Worm (Caenorhabditis elegans) whole organism, early embryonic: ENCODE data around the gene K07C11.10.

Experiments used
- B0310.2 ChIP-seq: sonication (generic microtip); optimal IDR thresholded peaks from 2 replicates; lab custom pipeline; 2016; ENCODE audit warnings: mild to moderate bottlenecking, missing genetic modification characterization, missing compliant biosample characterization
- F13C5.2 ChIP-seq: sonication (generic microtip); optimal IDR thresholded peaks from 2 replicates; lab custom pipeline; 2017; ENCODE audit warnings: mild to moderate bottlenecking, missing genetic modification characterization, inconsistent platforms, missing compliant biosample characterization
- aly-1 ChIP-seq: sonication (generic microtip); optimal IDR thresholded peaks from 2 replicates; lab custom pipeline; 2016; ENCODE audit warnings: missing genetic modification characterization, missing compliant biosample characterization
- ama-1 ChIP-seq: fragments of 150-350 bp; optimal IDR thresholded peaks from 2 replicates; lab custom pipeline; 2014
- ceh-13 ChIP-seq: fragments of 200-800 bp; sonication (Bioruptor generic); optimal IDR thresholded peaks from 2 replicates; lab custom pipeline; 2018; ENCODE audit warnings: mild to moderate bottlenecking, missing genetic modification characterization, missing compliant biosample characterization
- ceh-36 ChIP-seq: sonication (generic microtip); optimal IDR thresholded peaks from 2 replicates; lab custom pipeline; 2016; ENCODE audit warnings: missing genetic modification characterization, inconsistent platforms, missing compliant biosample characterization
- ets-7 ChIP-seq: sonication (generic microtip); optimal IDR thresholded peaks from 2 replicates; lab custom pipeline; 2016; ENCODE audit warnings: missing genotype, missing genetic modification characterization, missing compliant biosample characterization
- flt-1 ChIP-seq: fragments of 200-800 bp; sonication (Bioruptor generic); IDR thresholded peaks from 2 replicates; pipeline ENCODE4 v1.3.6; 2022; ENCODE audit warnings: missing genetic modification characterization, missing compliant biosample characterization
- hmbx-1 ChIP-seq: sonication (generic microtip); optimal IDR thresholded peaks from 2 replicates; lab custom pipeline; 2016; ENCODE audit warnings: mild to moderate bottlenecking, missing genetic modification characterization, missing compliant biosample characterization
- hmg-4 ChIP-seq: fragments of 200-800 bp; sonication (Bioruptor generic); optimal IDR thresholded peaks from 2 replicates; lab custom pipeline; 2018; ENCODE audit warnings: mild to moderate bottlenecking, missing genetic modification characterization, missing compliant biosample characterization
- hnd-1 ChIP-seq: sonication (generic microtip); optimal IDR thresholded peaks from 2 replicates; lab custom pipeline; 2016; ENCODE audit warnings: missing genetic modification characterization, missing compliant biosample characterization
- pes-1 ChIP-seq: fragments of 200-800 bp; sonication (Bioruptor generic); IDR thresholded peaks from 2 replicates; pipeline ENCODE4 v1.3.6; 2022; ENCODE audit warnings: missing genetic modification reagents, missing genetic modification characterization, missing compliant biosample characterization
- scrt-1 ChIP-seq: fragments of 200-800 bp; sonication (Bioruptor generic); IDR thresholded peaks from 2 replicates; pipeline ENCODE4 v1.3.6; 2022; ENCODE audit warnings: missing genetic modification characterization, missing compliant biosample characterization
- sea-1 ChIP-seq: fragments of 200-800 bp; sonication (Bioruptor generic); conservative IDR thresholded peaks from 2 replicates; pipeline ENCODE4 v1.3.6; 2022; ENCODE audit warnings: missing genetic modification characterization, missing compliant biosample characterization
- tbx-11 ChIP-seq: fragments of 200-800 bp; sonication (Bioruptor generic); IDR thresholded peaks from 2 replicates; pipeline ENCODE4 v1.3.6; 2022; ENCODE audit warnings: missing genetic modification characterization, missing compliant biosample characterization
- tbx-37 ChIP-seq: fragments of 200-800 bp; sonication (Bioruptor generic); conservative IDR thresholded peaks from 2 replicates; pipeline ENCODE4 v1.3.6; 2022; ENCODE audit warnings: missing genetic modification reagents, missing genetic modification characterization, missing compliant biosample characterization
- tra-4 ChIP-seq: sonication (generic microtip); optimal IDR thresholded peaks from 2 replicates; lab custom pipeline; 2017; ENCODE audit warnings: missing genetic modification characterization, missing compliant biosample characterization

K07C11.10 gene

ce11 chrV:8251075-8251474 is 24.4 kb upstream of the K07C11.10 start:
- TF ChIP-seq ceh-36 (tag; lab: Kevin White, UChicago) = no peak
- no peak for TF ChIP-seq scrt-1 (GFP tag; lab: Robert Waterston, UW)
- TF ChIP-seq sea-1 (GFP tag; lab: Robert Waterston, UW) = no peak
- TF ChIP-seq aly-1 (tag; lab: Kevin White, UChicago) = no peak
- TF ChIP-seq ceh-13 (GFP tag; lab: Kevin White, UChicago) = no peak
- no peak for TF ChIP-seq hnd-1 (tag; lab: Kevin White, UChicago)

- TF ChIP-seq flt-1 (GFP tag; lab: Robert Waterston, UW) = no peak
- TF ChIP-seq ama-1 (lab: Kevin White, UChicago) = no peak
- no peak for TF ChIP-seq pes-1 (GFP tag; lab: Robert Waterston, UW)
- TF ChIP-seq tbx-11 (GFP tag; lab: Robert Waterston, UW) = no peak
- TF ChIP-seq B0310.2 (tag; lab: Kevin White, UChicago) = no peak
- TF ChIP-seq hnd-1 (tag; lab: Kevin White, UChicago) = no peak
- TF ChIP-seq aly-1 (tag; lab: Kevin White, UChicago) = no peak
- no peak for TF ChIP-seq scrt-1 (GFP tag; lab: Robert Waterston, UW)
- no peak for TF ChIP-seq ets-7
- no peak for TF ChIP-seq F13C5.2 (tag; lab: Kevin White, UChicago)
Measured at ce11 chrV:8250208-8250607, 23.5 kb upstream of the K07C11.10 start, which contains the start of gene C16D9.6. Gene C16D9.6 (minus strand): TSS chrV:8250308.

- TF ChIP-seq ama-1 (lab: Kevin White, UChicago) = peak; percentile 48
- TF ChIP-seq tbx-37 (GFP tag; lab: Robert Waterston, UW) = no peak
Measured at ce11 chrV:8247311-8248105, 20.8 kb upstream of the K07C11.10 start.

ce11 chrV:8245457-8245856 is 18.7 kb upstream of the K07C11.10 start, which contains the start of gene C16D9.5:
Gene C16D9.5 (minus strand): TSS chrV:8245557.
- TF ChIP-seq ama-1 (lab: Kevin White, UChicago) (no peak), ceh-13 (GFP tag; lab: Kevin White, UChicago) (no peak), tbx-37 (GFP tag; lab: Robert Waterston, UW) (no peak), tbx-11 (GFP tag; lab: Robert Waterston, UW) (no peak), hmbx-1 (tag; lab: Kevin White, UChicago) (no peak), ets-7 (no peak), aly-1 (tag; lab: Kevin White, UChicago) (no peak), B0310.2 (tag; lab: Kevin White, UChicago) (no peak), pes-1 (GFP tag; lab: Robert Waterston, UW) (no peak), hmg-4 (GFP tag; lab: Kevin White, UChicago) (no peak), flt-1 (GFP tag; lab: Robert Waterston, UW) (no peak), scrt-1 (GFP tag; lab: Robert Waterston, UW) (no peak), hnd-1 (tag; lab: Kevin White, UChicago) (no peak), sea-1 (GFP tag; lab: Robert Waterston, UW) (no peak), tra-4 (tag; lab: Kevin White, UChicago) (no peak), ceh-36 (tag; lab: Kevin White, UChicago) (no peak), F13C5.2 (tag; lab: Kevin White, UChicago) (no peak)

ce11 chrV:8243201-8243600 is 16.5 kb upstream of the K07C11.10 start:
- no peak for TF ChIP-seq scrt-1 (GFP tag; lab: Robert Waterston, UW)
- no peak for TF ChIP-seq F13C5.2 (tag; lab: Kevin White, UChicago)
- no peak for TF ChIP-seq ets-7
- TF ChIP-seq aly-1 (tag; lab: Kevin White, UChicago) = no peak
- no peak for TF ChIP-seq flt-1 (GFP tag; lab: Robert Waterston, UW)
- TF ChIP-seq ceh-36 (tag; lab: Kevin White, UChicago) = no peak
- TF ChIP-seq ceh-13 (GFP tag; lab: Kevin White, UChicago) = no peak
- no peak for TF ChIP-seq tra-4 (tag; lab: Kevin White, UChicago)
- TF ChIP-seq tbx-37 (GFP tag; lab: Robert Waterston, UW) = no peak
- TF ChIP-seq pes-1 (GFP tag; lab: Robert Waterston, UW) = no peak
- no peak for TF ChIP-seq ama-1 (lab: Kevin White, UChicago)
- TF ChIP-seq hnd-1 (tag; lab: Kevin White, UChicago) = no peak
- TF ChIP-seq hmg-4 (GFP tag; lab: Kevin White, UChicago) = no peak

- TF ChIP-seq hmbx-1 (tag; lab: Kevin White, UChicago) (no peak), ama-1 (lab: Kevin White, UChicago) (no peak), aly-1 (tag; lab: Kevin White, UChicago) (no peak), tbx-11 (GFP tag; lab: Robert Waterston, UW) (no peak), ceh-13 (GFP tag; lab: Kevin White, UChicago) (no peak), ets-7 (no peak), F13C5.2 (tag; lab: Kevin White, UChicago) (no peak), tra-4 (tag; lab: Kevin White, UChicago) (no peak), B0310.2 (tag; lab: Kevin White, UChicago) (no peak), tbx-37 (GFP tag; lab: Robert Waterston, UW) (no peak), sea-1 (GFP tag; lab: Robert Waterston, UW) (no peak), flt-1 (GFP tag; lab: Robert Waterston, UW) (no peak), pes-1 (GFP tag; lab: Robert Waterston, UW) (no peak)
Measured at ce11 chrV:8242798-8243197, 16.1 kb upstream of the K07C11.10 start, which contains the start of gene C16D9.4. Gene C16D9.4 (minus strand): TSS chrV:8242898.

ce11 chrV:8239928-8240327 is 13.2 kb upstream of the K07C11.10 start, which contains the start of gene C16D9.3:
Gene C16D9.3 (minus strand): TSS chrV:8240028.
- TF ChIP-seq ceh-13 (GFP tag; lab: Kevin White, UChicago) (no peak), hmbx-1 (tag; lab: Kevin White, UChicago) (no peak), flt-1 (GFP tag; lab: Robert Waterston, UW) (no peak), B0310.2 (tag; lab: Kevin White, UChicago) (no peak), F13C5.2 (tag; lab: Kevin White, UChicago) (no peak), pes-1 (GFP tag; lab: Robert Waterston, UW) (no peak)
